Worm (Caenorhabditis elegans) whole organism, midembryonic: ENCODE measurements around the gene cone-1.

Source experiments
- cog-1 ChIP-seq: sonication (generic microtip); optimal IDR thresholded peaks from 2 replicates; lab custom pipeline; 2016; ENCODE audit warnings: missing genetic modification characterization, missing compliant biosample characterization
- flt-1 ChIP-seq: fragments of 200-800 bp; sonication (Bioruptor generic); IDR thresholded peaks from 2 replicates; pipeline ENCODE4 v1.3.6; 2022; ENCODE audit warnings: missing genetic modification characterization, missing compliant biosample characterization
- klf-2 ChIP-seq: fragments of 200-800 bp; sonication (Bioruptor generic); conservative IDR thresholded peaks from 2 replicates; pipeline ENCODE4 v1.3.6; 2022; ENCODE audit warnings: missing genetic modification reagents, missing genetic modification characterization, missing compliant biosample characterization

- TF ChIP-seq klf-2 (GFP tag; lab: Robert Waterston, UW), result no peak
- TF ChIP-seq flt-1 (GFP tag; lab: Robert Waterston, UW), result no peak
- no peak for TF ChIP-seq cog-1
Observed at ce11 chrIII:2506463-2506862, 23.9 kb upstream of the cone-1 start.
